Worm (Caenorhabditis elegans) whole organism, L1 larva: ENCODE measurements around the gene B0024.4.

Experiments used
- C04F5.9 ChIP-seq: sonication (generic microtip); optimal IDR thresholded peaks from 2 replicates; lab custom pipeline; 2016; ENCODE audit warnings: missing genetic modification characterization, missing compliant biosample characterization
- C16A3.4 ChIP-seq: fragments of 150-350 bp; optimal IDR thresholded peaks from 2 replicates; lab custom pipeline; 2014; ENCODE audit warnings: missing biosample characterization, missing genetic modification characterization
- blmp-1 ChIP-seq: fragments of 150-350 bp; optimal IDR thresholded peaks from 2 replicates; lab custom pipeline; 2014; ENCODE audit warnings: missing biosample characterization, missing genetic modification characterization
- ceh-82 ChIP-seq, 3 experiments: fragments of 150-350 bp in 1 of 3; sonication (generic microtip) in 2 of 3; optimal IDR thresholded peaks; 2 replicates each; lab custom pipeline; 2014 to 2017; ENCODE audit warnings: missing biosample characterization in 3 of 3, missing genetic modification characterization in 3 of 3
- ceh-88 ChIP-seq: fragments of 200-800 bp; sonication (Bioruptor generic); IDR thresholded peaks from 2 replicates; pipeline ENCODE4 v1.3.6; 2022; ENCODE audit warnings: missing genetic modification characterization, missing compliant biosample characterization
- ceh-90 ChIP-seq: sonication (generic microtip); optimal IDR thresholded peaks from 2 replicates; lab custom pipeline; 2016; ENCODE audit warnings: missing genetic modification characterization, missing compliant biosample characterization
- dpl-1 ChIP-seq, 3 experiments: fragments of 150-350 bp in 2 of 3; sonication (generic microtip) in 1 of 3; optimal IDR thresholded peaks; 2 replicates each; lab custom pipeline; 2014 to 2017; ENCODE audit warnings: missing biosample characterization in 3 of 3, missing genetic modification characterization in 3 of 3, missing genetic modification reagents in 3 of 3
- efl-1 ChIP-seq, 4 experiments: fragments of 150-350 bp; optimal IDR thresholded peaks in 3 of 4; peaks in 1 of 4; 1 replicate in 1 of 4; 2 replicates in 3 of 4; lab custom pipeline; 2014; ENCODE audit warnings: missing biosample characterization in 2 of 4, missing genetic modification characterization in 2 of 4, missing genetic modification reagents in 2 of 4
- efl-3 ChIP-seq: fragments of 200-800 bp; sonication (Bioruptor generic); optimal IDR thresholded peaks from 2 replicates; lab custom pipeline; 2018; ENCODE audit warnings: mild to moderate bottlenecking, missing genetic modification characterization, missing compliant biosample characterization
- egl-13 ChIP-seq: sonication (generic microtip); optimal IDR thresholded peaks from 2 replicates; lab custom pipeline; 2016; ENCODE audit warnings: missing genotype, missing genetic modification reagents, missing genetic modification characterization, missing compliant biosample characterization
- elt-3 ChIP-seq, 6 experiments: fragments of 150-350 bp in 1 of 6; sonication (generic microtip); optimal IDR thresholded peaks; 2 replicates each; lab custom pipeline; 2017 to 2018; ENCODE audit warnings: missing biosample characterization in 6 of 6, missing genetic modification characterization in 6 of 6, inconsistent platforms in 1 of 6
- fkh-10 ChIP-seq: sonication (generic microtip); optimal IDR thresholded peaks from 2 replicates; lab custom pipeline; 2017; ENCODE audit warnings: missing biosample characterization, missing genetic modification reagents, missing genetic modification characterization
- fkh-8 ChIP-seq: sonication (generic microtip); optimal IDR thresholded peaks from 2 replicates; lab custom pipeline; 2016; ENCODE audit warnings: mild to moderate bottlenecking, missing genetic modification characterization, missing compliant biosample characterization
- hpl-2 ChIP-seq: fragments of 150-350 bp; optimal IDR thresholded peaks from 2 replicates; lab custom pipeline; 2014; ENCODE audit warnings: missing biosample characterization, missing genetic modification reagents, missing genetic modification characterization
- isw-1 ChIP-seq: fragments of 200-800 bp; sonication (Bioruptor generic); IDR thresholded peaks from 2 replicates; pipeline ENCODE4 v1.3.6; 2022; ENCODE audit warnings: missing genetic modification characterization, missing compliant biosample characterization
- lin-13 ChIP-seq: fragments of 150-350 bp; optimal IDR thresholded peaks from 2 replicates; lab custom pipeline; 2014; ENCODE audit warnings: missing biosample characterization, missing genetic modification reagents, missing genetic modification characterization
- lin-14 ChIP-seq: fragments of 200-800 bp; sonication (Bioruptor generic); optimal IDR thresholded peaks from 2 replicates; lab custom pipeline; 2018; ENCODE audit warnings: mild to moderate bottlenecking, missing genetic modification characterization, moderate library complexity, missing compliant biosample characterization
- lin-15B ChIP-seq: fragments of 150-350 bp; sonication (generic microtip); optimal IDR thresholded peaks from 3 replicates; lab custom pipeline; 2014; ENCODE audit warnings: missing biosample characterization, missing genetic modification characterization
- lin-35 ChIP-seq, 2 experiments: fragments of 150-350 bp; optimal IDR thresholded peaks; 2 replicates each; lab custom pipeline; 2014; ENCODE audit warnings: missing biosample characterization in 2 of 2, missing genetic modification characterization in 2 of 2, missing genetic modification reagents in 2 of 2
- lin-39 ChIP-seq: fragments of 150-350 bp; optimal IDR thresholded peaks from 2 replicates; lab custom pipeline; 2014; ENCODE audit warnings: missing biosample characterization, missing genetic modification reagents, missing genetic modification characterization
- lir-3 ChIP-seq: sonication (generic microtip); optimal IDR thresholded peaks from 2 replicates; lab custom pipeline; 2016; ENCODE audit warnings: mild to moderate bottlenecking, missing genetic modification characterization, moderate library complexity, missing compliant biosample characterization; ENCODE audit not compliant: poor library complexity
- lsy-2 ChIP-seq, 2 experiments: fragments of 150-350 bp; optimal IDR thresholded peaks; 2 replicates each; lab custom pipeline; 2014; ENCODE audit warnings: missing biosample characterization in 2 of 2, missing genetic modification characterization in 2 of 2
- mef-2 ChIP-seq: fragments of 150-350 bp; optimal IDR thresholded peaks from 2 replicates; lab custom pipeline; 2014; ENCODE audit warnings: missing biosample characterization, missing genetic modification characterization
- mep-1 ChIP-seq: fragments of 150-350 bp; optimal IDR thresholded peaks from 2 replicates; lab custom pipeline; 2014; ENCODE audit warnings: missing biosample characterization, missing genetic modification characterization
- nhr-20 ChIP-seq: sonication (generic microtip); optimal IDR thresholded peaks from 2 replicates; lab custom pipeline; 2016; ENCODE audit warnings: mild to moderate bottlenecking, missing genetic modification characterization, missing compliant biosample characterization
- nhr-237 ChIP-seq: fragments of 150-350 bp; optimal IDR thresholded peaks from 2 replicates; lab custom pipeline; 2014; ENCODE audit warnings: missing biosample characterization, missing genetic modification characterization
- nhr-28 ChIP-seq: fragments of 150-350 bp; optimal IDR thresholded peaks from 2 replicates; lab custom pipeline; 2014; ENCODE audit warnings: missing biosample characterization, missing genetic modification characterization
- nhr-47 ChIP-seq: sonication (generic microtip); optimal IDR thresholded peaks from 2 replicates; lab custom pipeline; 2016; ENCODE audit warnings: mild to moderate bottlenecking, missing genetic modification characterization, moderate library complexity, missing compliant biosample characterization
- nhr-71 ChIP-seq: sonication (generic microtip); optimal IDR thresholded peaks from 2 replicates; lab custom pipeline; 2016; ENCODE audit warnings: mild to moderate bottlenecking, missing genetic modification characterization, moderate library complexity, missing compliant biosample characterization
- nhr-77 ChIP-seq: fragments of 150-350 bp; optimal IDR thresholded peaks from 2 replicates; lab custom pipeline; 2014; ENCODE audit warnings: missing biosample characterization, missing genetic modification characterization
- nhr-85 ChIP-seq: sonication (generic microtip); peaks from one replicate; lab custom pipeline; 2016; ENCODE audit warnings: missing genetic modification characterization, inconsistent platforms, missing compliant biosample characterization
- pax-3 ChIP-seq: fragments of 200-800 bp; sonication (Bioruptor generic); optimal IDR thresholded peaks from 2 replicates; lab custom pipeline; 2018; ENCODE audit warnings: mild to moderate bottlenecking, missing genetic modification characterization, moderate library complexity, missing compliant biosample characterization
- rnt-1 ChIP-seq: sonication (generic microtip); optimal IDR thresholded peaks from 2 replicates; lab custom pipeline; 2016; ENCODE audit warnings: mild to moderate bottlenecking, missing genetic modification characterization, moderate library complexity, missing compliant biosample characterization
- skn-1 ChIP-seq: fragments of 150-350 bp; optimal IDR thresholded peaks from 2 replicates; lab custom pipeline; 2014; ENCODE audit warnings: missing biosample characterization, missing genetic modification characterization
- snu-23 ChIP-seq: sonication (generic microtip); optimal IDR thresholded peaks from 2 replicates; lab custom pipeline; 2016; ENCODE audit warnings: missing genetic modification characterization, missing compliant biosample characterization
- sup-37 ChIP-seq: fragments of 200-800 bp; sonication (Bioruptor generic); optimal IDR thresholded peaks from 2 replicates; lab custom pipeline; 2018; ENCODE audit warnings: mild to moderate bottlenecking, missing genetic modification characterization, missing compliant biosample characterization
- tbx-2 ChIP-seq: sonication (generic microtip); optimal IDR thresholded peaks from 2 replicates; lab custom pipeline; 2016; ENCODE audit warnings: missing genetic modification characterization, missing compliant biosample characterization
- unc-130 ChIP-seq: fragments of 150-350 bp; optimal IDR thresholded peaks from 2 replicates; lab custom pipeline; 2017; ENCODE audit warnings: missing biosample characterization, missing genetic modification characterization, inconsistent platforms
- unc-30 ChIP-seq: sonication (generic microtip); optimal IDR thresholded peaks from 2 replicates; lab custom pipeline; 2017; ENCODE audit warnings: missing biosample characterization, missing genetic modification characterization
- unc-62 ChIP-seq: fragments of 150-350 bp; optimal IDR thresholded peaks from 2 replicates; lab custom pipeline; 2014; ENCODE audit warnings: missing biosample characterization, missing genetic modification reagents, missing genetic modification characterization
- unc-98 ChIP-seq: fragments of 200-800 bp; sonication (Bioruptor generic); IDR thresholded peaks from 2 replicates; pipeline ENCODE4 v1.3.6; 2022; ENCODE audit warnings: missing genetic modification characterization, missing compliant biosample characterization
- vab-15 ChIP-seq: sonication (generic microtip); optimal IDR thresholded peaks from 2 replicates; lab custom pipeline; 2017; ENCODE audit warnings: missing genotype, mild to moderate bottlenecking, missing genetic modification characterization, missing compliant biosample characterization

Gene B0024.4

DNA sequence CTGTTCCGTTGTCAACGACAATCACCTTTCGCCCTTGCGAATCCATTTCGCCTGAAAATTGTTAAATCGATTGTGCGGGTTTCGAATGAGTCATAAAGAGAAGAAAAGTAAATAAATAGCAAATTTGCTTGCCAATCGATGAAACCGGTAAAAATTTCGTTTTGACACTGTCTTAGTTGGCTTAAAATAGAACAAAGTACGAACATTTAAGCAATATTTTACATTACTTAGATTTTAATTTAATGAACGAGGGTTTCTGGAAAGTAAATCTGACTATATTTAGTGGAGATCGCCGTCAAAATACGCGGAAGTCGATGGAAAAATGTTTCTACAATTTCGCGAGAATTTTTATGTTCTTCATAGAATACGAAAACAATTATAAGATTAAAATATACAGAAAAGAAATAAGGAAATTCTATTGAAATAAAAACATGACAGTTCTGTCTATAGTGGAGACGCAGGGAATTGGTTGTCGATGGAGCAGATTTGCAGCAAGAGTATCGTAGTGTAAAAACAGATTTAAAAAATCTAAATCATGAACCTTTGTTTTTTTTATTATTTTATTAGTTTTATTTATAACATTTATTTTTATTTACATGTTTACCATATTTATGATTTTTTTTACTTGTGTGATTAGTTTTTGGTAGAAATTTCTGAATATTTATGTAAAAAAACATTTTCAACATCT is 41.2 kb downstream of the B0024.4 start, which contains the start of gene arx-2:
Gene arx-2 (minus strand): TSS at position 51 of the 688 bp plus-strand sequence.
- TF ChIP-seq nhr-47 (tag; lab: Kevin White, UChicago) (peak; percentile 12), nhr-237 (tag; lab: Kevin White, UChicago) (no peak), mep-1 (tag; lab: Kevin White, UChicago) (peak; percentile 58), nhr-77 (tag; lab: Kevin White, UChicago) (no peak), elt-3 (tag; optimal IDR thresholded peaks at IDR 0.05; lab: Kevin White, UChicago) (peak in 1 of 6 experiments; percentile 26), unc-130 (tag; lab: Kevin White, UChicago) (peak; percentile 59), lin-13 (GFP tag; lab: Kevin White, UChicago) (peak; percentile 6), lir-3 (tag; lab: Kevin White, UChicago) (no peak), skn-1 (tag; lab: Kevin White, UChicago) (peak; percentile 61), lin-35 (GFP tag; optimal IDR thresholded peaks at IDR 0.05; lab: Kevin White, UChicago) (peak; percentile 32 to 39), sup-37 (GFP tag; lab: Kevin White, UChicago) (no peak), lin-39 (no peak), C16A3.4 (tag; lab: Kevin White, UChicago) (peak; percentile 68), C04F5.9 (tag; lab: Kevin White, UChicago) (no peak), lin-14 (GFP tag; lab: Kevin White, UChicago) (peak; percentile 53), blmp-1 (tag; lab: Kevin White, UChicago) (peak; percentile 64), mef-2 (tag; lab: Kevin White, UChicago) (no peak), unc-62 (GFP tag; lab: Kevin White, UChicago) (no peak), nhr-20 (tag; lab: Kevin White, UChicago) (peak; percentile 25), nhr-28 (tag; lab: Kevin White, UChicago) (no peak), snu-23 (GFP tag; lab: Kevin White, UChicago) (peak; percentile 36), fkh-8 (tag; lab: Kevin White, UChicago) (no peak), unc-30 (tag; lab: Kevin White, UChicago) (no peak), nhr-85 (tag; lab: Kevin White, UChicago) (peak; percentile 16), ceh-88 (no peak), dpl-1 (GFP tag; optimal IDR thresholded peaks at IDR 0.05; lab: Kevin White, UChicago) (peak in 1 of 3 experiments; percentile 64), hpl-2 (GFP tag; lab: Kevin White, UChicago) (no peak), nhr-71 (tag; lab: Kevin White, UChicago) (peak; percentile 31), efl-1 (optimal IDR thresholded peaks at IDR 0.05; lab: Kevin White, UChicago) (peak; percentile 40 to 44), efl-1 (GFP tag; optimal IDR thresholded peaks at IDR 0.05 in 1 of 2; lab: Kevin White, UChicago) (peak; percentile 49 to 85), ceh-82 (tag; optimal IDR thresholded peaks at IDR 0.05; lab: Kevin White, UChicago) (peak in 1 of 3 experiments; percentile 30), rnt-1 (peak; percentile 16), isw-1 (GFP tag; lab: Robert Waterston, UW) (no peak), lin-15B (tag; lab: Kevin White, UChicago) (peak; percentile 54), fkh-10 (no peak), lsy-2 (tag; optimal IDR thresholded peaks at IDR 0.05; lab: Kevin White, UChicago) (peak; percentile 32 to 68), vab-15 (tag; lab: Kevin White, UChicago) (no peak)

DNA sequence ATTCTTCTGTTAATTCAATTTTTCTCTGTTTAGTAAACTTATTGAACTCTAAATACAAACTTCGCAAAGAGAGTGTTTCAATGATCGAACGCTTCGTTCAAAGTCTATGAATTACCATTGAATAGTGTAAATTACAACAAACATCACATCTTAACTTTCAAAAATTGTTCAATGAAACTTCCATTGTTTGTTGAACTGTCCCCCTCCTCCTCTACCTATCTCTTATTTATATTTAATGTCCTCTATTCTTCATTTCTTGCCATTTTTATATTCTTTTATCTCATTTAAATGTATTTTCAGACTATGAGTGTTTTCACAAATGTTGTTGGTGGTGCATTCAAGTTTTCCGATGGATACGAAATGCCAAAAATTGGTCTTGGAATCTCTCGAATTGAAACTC is 42.0 kb downstream of the B0024.4 start, which contains the start of gene K07C5.2:
Gene K07C5.2 (plus strand): TSS at position 301 of the 400 bp plus-strand sequence.
- no peak for TF ChIP-seq unc-130 (tag; lab: Kevin White, UChicago)
- TF ChIP-seq egl-13 (tag; lab: Kevin White, UChicago) = no peak
- TF ChIP-seq fkh-10 = no peak
- no peak for TF ChIP-seq hpl-2 (GFP tag; lab: Kevin White, UChicago)
- no peak for TF ChIP-seq lir-3 (tag; lab: Kevin White, UChicago)
- TF ChIP-seq unc-98 (GFP tag; lab: Robert Waterston, UW) = no peak
- no peak for TF ChIP-seq efl-3 (GFP tag; lab: Kevin White, UChicago)
- TF ChIP-seq pax-3 (tag; lab: Kevin White, UChicago) = no peak
- TF ChIP-seq nhr-20 (tag; lab: Kevin White, UChicago) = no peak
- TF ChIP-seq tbx-2 (tag; lab: Kevin White, UChicago) = no peak
- TF ChIP-seq ceh-90 (tag; lab: Kevin White, UChicago) = no peak
